Worm (Caenorhabditis elegans) whole organism, L1 larva: ENCODE measurements around the gene ilcr-1.
A peak's percentile ranks its signal among the peaks of the same experiment; 100 is the strongest.

ENCODE experiments used
- C04F5.9 ChIP-seq: sonication (generic microtip); optimal IDR thresholded peaks from 2 replicates; lab custom pipeline; 2016; ENCODE audit warnings: missing genetic modification characterization, missing compliant biosample characterization
- aha-1 ChIP-seq: fragments of 150-350 bp; optimal IDR thresholded peaks from 2 replicates; lab custom pipeline; 2014; ENCODE audit warnings: missing biosample characterization, missing genetic modification characterization
- alr-1 ChIP-seq: fragments of 200-800 bp; sonication (Bioruptor generic); optimal IDR thresholded peaks from 2 replicates; lab custom pipeline; 2018; ENCODE audit warnings: borderline replicate concordance, mild to moderate bottlenecking, missing genetic modification characterization, missing compliant biosample characterization
- blmp-1 ChIP-seq: fragments of 150-350 bp; optimal IDR thresholded peaks from 2 replicates; lab custom pipeline; 2014; ENCODE audit warnings: missing biosample characterization, missing genetic modification characterization
- ceh-63 ChIP-seq: fragments of 200-800 bp; sonication (Bioruptor generic); optimal IDR thresholded peaks from 2 replicates; lab custom pipeline; 2018; ENCODE audit warnings: mild to moderate bottlenecking, missing genetic modification characterization, missing compliant biosample characterization
- ceh-82 ChIP-seq, 3 experiments: fragments of 150-350 bp in 1 of 3; sonication (generic microtip) in 2 of 3; optimal IDR thresholded peaks; 2 replicates each; lab custom pipeline; 2014 to 2017; ENCODE audit warnings: missing biosample characterization in 3 of 3, missing genetic modification characterization in 3 of 3
- ceh-90 ChIP-seq: sonication (generic microtip); optimal IDR thresholded peaks from 2 replicates; lab custom pipeline; 2016; ENCODE audit warnings: missing genetic modification characterization, missing compliant biosample characterization
- dpl-1 ChIP-seq, 3 experiments: fragments of 150-350 bp in 2 of 3; sonication (generic microtip) in 1 of 3; optimal IDR thresholded peaks; 2 replicates each; lab custom pipeline; 2014 to 2017; ENCODE audit warnings: missing biosample characterization in 3 of 3, missing genetic modification characterization in 3 of 3, missing genetic modification reagents in 3 of 3
- efl-3 ChIP-seq: fragments of 200-800 bp; sonication (Bioruptor generic); optimal IDR thresholded peaks from 2 replicates; lab custom pipeline; 2018; ENCODE audit warnings: mild to moderate bottlenecking, missing genetic modification characterization, missing compliant biosample characterization
- fkh-10 ChIP-seq: sonication (generic microtip); optimal IDR thresholded peaks from 2 replicates; lab custom pipeline; 2017; ENCODE audit warnings: missing biosample characterization, missing genetic modification reagents, missing genetic modification characterization
- fkh-4 ChIP-seq: sonication (generic microtip); optimal IDR thresholded peaks from 2 replicates; lab custom pipeline; 2016; ENCODE audit warnings: missing compliant biosample characterization, missing genetic modification characterization, borderline replicate concordance
- fkh-8 ChIP-seq: sonication (generic microtip); optimal IDR thresholded peaks from 2 replicates; lab custom pipeline; 2016; ENCODE audit warnings: mild to moderate bottlenecking, missing genetic modification characterization, missing compliant biosample characterization
- fos-1 ChIP-seq: fragments of 150-350 bp; optimal IDR thresholded peaks from 2 replicates; lab custom pipeline; 2014; ENCODE audit warnings: missing biosample characterization, missing genetic modification characterization
- grh-1 ChIP-seq: fragments of 200-800 bp; sonication (Bioruptor generic); IDR thresholded peaks from 2 replicates; pipeline ENCODE4 v1.3.6; 2022; ENCODE audit warnings: missing genetic modification reagents, missing genetic modification characterization, missing compliant biosample characterization
- hlh-17 ChIP-seq: fragments of 200-800 bp; sonication (Bioruptor generic); optimal IDR thresholded peaks from 2 replicates; lab custom pipeline; 2018; ENCODE audit warnings: missing genetic modification characterization, mild to moderate bottlenecking, missing compliant biosample characterization, moderate library complexity, borderline replicate concordance
- hlh-4 ChIP-seq: sonication (generic microtip); optimal IDR thresholded peaks from 2 replicates; lab custom pipeline; 2016; ENCODE audit warnings: mild to moderate bottlenecking, missing genetic modification characterization, missing compliant biosample characterization
- hpl-2 ChIP-seq: fragments of 150-350 bp; optimal IDR thresholded peaks from 2 replicates; lab custom pipeline; 2014; ENCODE audit warnings: missing biosample characterization, missing genetic modification reagents, missing genetic modification characterization
- irx-1 ChIP-seq: sonication (generic microtip); optimal IDR thresholded peaks from 2 replicates; lab custom pipeline; 2016; ENCODE audit warnings: missing genetic modification characterization, missing compliant biosample characterization
- isw-1 ChIP-seq: fragments of 200-800 bp; sonication (Bioruptor generic); IDR thresholded peaks from 2 replicates; pipeline ENCODE4 v1.3.6; 2022; ENCODE audit warnings: missing genetic modification characterization, missing compliant biosample characterization
- jun-1 ChIP-seq: fragments of 150-350 bp; optimal IDR thresholded peaks from 2 replicates; lab custom pipeline; 2014; ENCODE audit warnings: missing biosample characterization, missing genetic modification reagents, missing genetic modification characterization
- lin-15B ChIP-seq: fragments of 150-350 bp; sonication (generic microtip); optimal IDR thresholded peaks from 3 replicates; lab custom pipeline; 2014; ENCODE audit warnings: missing biosample characterization, missing genetic modification characterization
- lin-39 ChIP-seq: fragments of 150-350 bp; optimal IDR thresholded peaks from 2 replicates; lab custom pipeline; 2014; ENCODE audit warnings: missing biosample characterization, missing genetic modification reagents, missing genetic modification characterization
- lsy-2 ChIP-seq, 2 experiments: fragments of 150-350 bp; optimal IDR thresholded peaks; 2 replicates each; lab custom pipeline; 2014; ENCODE audit warnings: missing biosample characterization in 2 of 2, missing genetic modification characterization in 2 of 2
- mdl-1 ChIP-seq, 2 experiments: fragments of 150-350 bp; optimal IDR thresholded peaks; 2 replicates each; lab custom pipeline; 2014 to 2017; ENCODE audit warnings: missing biosample characterization in 2 of 2, missing genetic modification characterization in 2 of 2, inconsistent platforms in 1 of 2
- mef-2 ChIP-seq: fragments of 150-350 bp; optimal IDR thresholded peaks from 2 replicates; lab custom pipeline; 2014; ENCODE audit warnings: missing biosample characterization, missing genetic modification characterization
- mep-1 ChIP-seq: fragments of 150-350 bp; optimal IDR thresholded peaks from 2 replicates; lab custom pipeline; 2014; ENCODE audit warnings: missing biosample characterization, missing genetic modification characterization
- nhr-11 ChIP-seq: fragments of 150-350 bp; optimal IDR thresholded peaks from 2 replicates; lab custom pipeline; 2014; ENCODE audit warnings: missing biosample characterization, missing genetic modification characterization
- nhr-12 ChIP-seq: sonication (generic microtip); optimal IDR thresholded peaks from 2 replicates; lab custom pipeline; 2017; ENCODE audit warnings: missing biosample characterization, missing genetic modification characterization
- nhr-19 ChIP-seq: fragments of 200-800 bp; sonication (Bioruptor generic); conservative IDR thresholded peaks from 2 replicates; pipeline ENCODE4 v1.3.6; 2022; ENCODE audit warnings: missing genetic modification characterization, missing compliant biosample characterization
- nhr-20 ChIP-seq: sonication (generic microtip); optimal IDR thresholded peaks from 2 replicates; lab custom pipeline; 2016; ENCODE audit warnings: mild to moderate bottlenecking, missing genetic modification characterization, missing compliant biosample characterization
- nhr-237 ChIP-seq: fragments of 150-350 bp; optimal IDR thresholded peaks from 2 replicates; lab custom pipeline; 2014; ENCODE audit warnings: missing biosample characterization, missing genetic modification characterization
- nhr-28 ChIP-seq: fragments of 150-350 bp; optimal IDR thresholded peaks from 2 replicates; lab custom pipeline; 2014; ENCODE audit warnings: missing biosample characterization, missing genetic modification characterization
- nhr-71 ChIP-seq: sonication (generic microtip); optimal IDR thresholded peaks from 2 replicates; lab custom pipeline; 2016; ENCODE audit warnings: mild to moderate bottlenecking, missing genetic modification characterization, moderate library complexity, missing compliant biosample characterization
- nhr-76 ChIP-seq: sonication (generic microtip); optimal IDR thresholded peaks from 2 replicates; lab custom pipeline; 2017; ENCODE audit warnings: missing biosample characterization, missing genetic modification characterization
- nhr-85 ChIP-seq: sonication (generic microtip); peaks from one replicate; lab custom pipeline; 2016; ENCODE audit warnings: missing genetic modification characterization, inconsistent platforms, missing compliant biosample characterization
- nhr-90 ChIP-seq: sonication (generic microtip); optimal IDR thresholded peaks from 2 replicates; lab custom pipeline; 2016; ENCODE audit warnings: mild to moderate bottlenecking, missing genetic modification characterization, missing compliant biosample characterization; ENCODE audit not compliant: poor library complexity
- pqm-1 ChIP-seq: sonication (generic microtip); optimal IDR thresholded peaks from 3 replicates; lab custom pipeline; 2017; ENCODE audit warnings: missing biosample characterization, missing genetic modification characterization
- rnt-1 ChIP-seq: sonication (generic microtip); optimal IDR thresholded peaks from 2 replicates; lab custom pipeline; 2016; ENCODE audit warnings: mild to moderate bottlenecking, missing genetic modification characterization, moderate library complexity, missing compliant biosample characterization
- skn-1 ChIP-seq: fragments of 150-350 bp; optimal IDR thresholded peaks from 2 replicates; lab custom pipeline; 2014; ENCODE audit warnings: missing biosample characterization, missing genetic modification characterization
- snpc-4 ChIP-seq: fragments of 150-350 bp; optimal IDR thresholded peaks from 2 replicates; lab custom pipeline; 2014; ENCODE audit warnings: missing biosample characterization, missing genetic modification characterization
- sox-4 ChIP-seq: sonication (generic microtip); optimal IDR thresholded peaks from 2 replicates; lab custom pipeline; 2016; ENCODE audit warnings: missing genetic modification characterization, missing compliant biosample characterization
- sptf-1 ChIP-seq: fragments of 150-350 bp; optimal IDR thresholded peaks from 2 replicates; lab custom pipeline; 2014; ENCODE audit warnings: missing biosample characterization, missing genetic modification characterization
- sup-37 ChIP-seq: fragments of 200-800 bp; sonication (Bioruptor generic); optimal IDR thresholded peaks from 2 replicates; lab custom pipeline; 2018; ENCODE audit warnings: mild to moderate bottlenecking, missing genetic modification characterization, missing compliant biosample characterization
- swsn-7 ChIP-seq: sonication (generic microtip); optimal IDR thresholded peaks from 2 replicates; lab custom pipeline; 2016; ENCODE audit warnings: missing genetic modification characterization, missing compliant biosample characterization
- tlp-1 ChIP-seq: fragments of 150-350 bp; optimal IDR thresholded peaks from 2 replicates; lab custom pipeline; 2014; ENCODE audit warnings: missing biosample characterization, missing genetic modification characterization
- unc-30 ChIP-seq: sonication (generic microtip); optimal IDR thresholded peaks from 2 replicates; lab custom pipeline; 2017; ENCODE audit warnings: missing biosample characterization, missing genetic modification characterization
- unc-86 ChIP-seq: sonication (generic microtip); optimal IDR thresholded peaks from 2 replicates; lab custom pipeline; 2016; ENCODE audit warnings: missing genetic modification characterization, missing compliant biosample characterization
- unc-98 ChIP-seq: fragments of 200-800 bp; sonication (Bioruptor generic); IDR thresholded peaks from 2 replicates; pipeline ENCODE4 v1.3.6; 2022; ENCODE audit warnings: missing genetic modification characterization, missing compliant biosample characterization
- vab-15 ChIP-seq: sonication (generic microtip); optimal IDR thresholded peaks from 2 replicates; lab custom pipeline; 2017; ENCODE audit warnings: missing genotype, mild to moderate bottlenecking, missing genetic modification characterization, missing compliant biosample characterization
- xbp-1 ChIP-seq: sonication (generic microtip); optimal IDR thresholded peaks from 2 replicates; lab custom pipeline; 2016; ENCODE audit warnings: missing genetic modification characterization, missing compliant biosample characterization
- zag-1 ChIP-seq: fragments of 150-350 bp; optimal IDR thresholded peaks from 2 replicates; lab custom pipeline; 2014; ENCODE audit warnings: missing biosample characterization, missing genetic modification characterization
- zip-4 ChIP-seq: fragments of 200-800 bp; sonication (Bioruptor generic); optimal IDR thresholded peaks from 2 replicates; lab custom pipeline; 2018; ENCODE audit warnings: mild to moderate bottlenecking, missing genetic modification characterization, moderate library complexity, missing compliant biosample characterization
- ztf-4 ChIP-seq: fragments of 150-350 bp; optimal IDR thresholded peaks from 2 replicates; lab custom pipeline; 2014; ENCODE audit warnings: missing biosample characterization, missing genetic modification characterization

ilcr-1 gene

DNA sequence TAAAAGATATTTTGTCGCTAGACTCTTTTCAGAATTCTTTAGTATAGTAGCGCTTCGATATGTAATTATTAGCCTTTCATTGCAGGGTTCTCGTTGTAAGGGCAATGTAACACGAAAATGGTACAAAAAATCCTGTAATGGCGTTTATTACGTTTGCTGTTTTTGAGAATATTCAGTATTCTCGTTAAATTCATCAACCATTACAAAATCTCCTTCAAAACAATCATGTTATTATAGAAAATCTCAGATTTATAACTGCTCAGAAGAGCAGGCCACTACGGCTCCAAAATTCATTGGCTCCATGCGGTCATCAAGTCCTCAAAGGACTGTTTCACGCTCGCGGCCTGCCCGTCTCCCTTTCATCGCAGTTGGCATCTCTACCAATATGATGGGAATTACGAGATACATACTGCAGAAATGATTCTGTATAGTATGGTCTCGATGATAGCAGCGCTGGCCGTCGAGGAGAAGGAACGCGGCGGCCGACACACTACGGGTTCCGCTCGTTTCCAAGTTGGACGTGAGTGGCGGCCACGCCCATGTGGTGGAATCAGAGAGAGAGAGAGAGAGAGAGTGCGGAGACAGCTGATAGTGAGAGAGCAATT, 50.5 kb downstream of the ilcr-1 start:
- TF ChIP-seq nhr-12 (tag; lab: Kevin White, UChicago) (no peak), tlp-1 (no peak), unc-86 (peak; percentile 8), zag-1 (tag; lab: Kevin White, UChicago) (no peak), nhr-76 (tag; lab: Kevin White, UChicago) (no peak), swsn-7 (tag; lab: Kevin White, UChicago) (peak; percentile 85), ceh-90 (tag; lab: Kevin White, UChicago) (no peak), nhr-85 (tag; lab: Kevin White, UChicago) (peak; percentile 96), mdl-1 (tag; optimal IDR thresholded peaks at IDR 0.05; lab: Kevin White, UChicago) (peak; percentile 11 to 68), snpc-4 (tag; lab: Kevin White, UChicago) (peak; percentile 98), nhr-28 (no peak), sox-4 (tag; lab: Kevin White, UChicago) (peak; percentile 18), rnt-1 (tag; lab: Kevin White, UChicago) (peak; percentile 94), skn-1 (tag; lab: Kevin White, UChicago) (no peak), grh-1 (GFP tag; lab: Robert Waterston, UW) (peak; percentile 84), hpl-2 (GFP tag; lab: Kevin White, UChicago) (peak; percentile 9), C04F5.9 (tag; lab: Kevin White, UChicago) (peak; percentile 65), fkh-4 (tag; lab: Kevin White, UChicago) (peak; percentile 15), aha-1 (tag; lab: Kevin White, UChicago) (no peak), nhr-20 (tag; lab: Kevin White, UChicago) (peak; percentile 90), mep-1 (peak; percentile 41), unc-30 (no peak), sup-37 (GFP tag; lab: Kevin White, UChicago) (peak; percentile 72), fkh-10 (GFP tag; lab: Kevin White, UChicago) (no peak), mef-2 (tag; lab: Kevin White, UChicago) (no peak), fkh-8 (tag; lab: Kevin White, UChicago) (peak; percentile 5), fos-1 (tag; lab: Kevin White, UChicago) (peak; percentile 36), nhr-237 (tag; lab: Kevin White, UChicago) (no peak), unc-98 (GFP tag; lab: Robert Waterston, UW) (no peak; the same call in 1 of the 2 replicates), ztf-4 (tag; lab: Kevin White, UChicago) (no peak), sptf-1 (tag; lab: Kevin White, UChicago) (no peak), vab-15 (no peak), xbp-1 (tag; lab: Kevin White, UChicago) (peak; percentile 70), nhr-90 (tag; lab: Kevin White, UChicago) (peak; percentile 96), isw-1 (GFP tag; lab: Robert Waterston, UW) (peak; percentile 36; the same call in 1 of the 2 replicates), dpl-1 (GFP tag; optimal IDR thresholded peaks at IDR 0.05; lab: Kevin White, UChicago) (peak in 2 of 3 experiments; percentile 22 to 36), lin-39 (tag; lab: Kevin White, UChicago) (peak; percentile 56), ceh-82 (tag; optimal IDR thresholded peaks at IDR 0.05; lab: Kevin White, UChicago) (peak; percentile 19 to 59 (median 47)), hlh-4 (tag; lab: Kevin White, UChicago) (no peak), lin-15B (no peak), irx-1 (tag; lab: Kevin White, UChicago) (peak; percentile 67), efl-3 (GFP tag; lab: Kevin White, UChicago) (no peak), alr-1 (tag; lab: Kevin White, UChicago) (no peak), lsy-2 (tag; optimal IDR thresholded peaks at IDR 0.05; lab: Kevin White, UChicago) (peak in 1 of 2 experiments; percentile 58), jun-1 (peak; percentile 34), hlh-17 (GFP tag; lab: Kevin White, UChicago) (no peak), nhr-19 (GFP tag; lab: Robert Waterston, UW) (peak; percentile 93), zip-4 (GFP tag; lab: Kevin White, UChicago) (peak; percentile 70), nhr-11 (tag; lab: Kevin White, UChicago) (no peak), blmp-1 (tag; lab: Kevin White, UChicago) (no peak), ceh-63 (GFP tag; lab: Kevin White, UChicago) (no peak), nhr-71 (tag; lab: Kevin White, UChicago) (peak; percentile 93), pqm-1 (tag; lab: Kevin White, UChicago) (no peak)
